Worm (Caenorhabditis elegans): Measurements from ENCODE around the gene F18A1.1.

DNA sequence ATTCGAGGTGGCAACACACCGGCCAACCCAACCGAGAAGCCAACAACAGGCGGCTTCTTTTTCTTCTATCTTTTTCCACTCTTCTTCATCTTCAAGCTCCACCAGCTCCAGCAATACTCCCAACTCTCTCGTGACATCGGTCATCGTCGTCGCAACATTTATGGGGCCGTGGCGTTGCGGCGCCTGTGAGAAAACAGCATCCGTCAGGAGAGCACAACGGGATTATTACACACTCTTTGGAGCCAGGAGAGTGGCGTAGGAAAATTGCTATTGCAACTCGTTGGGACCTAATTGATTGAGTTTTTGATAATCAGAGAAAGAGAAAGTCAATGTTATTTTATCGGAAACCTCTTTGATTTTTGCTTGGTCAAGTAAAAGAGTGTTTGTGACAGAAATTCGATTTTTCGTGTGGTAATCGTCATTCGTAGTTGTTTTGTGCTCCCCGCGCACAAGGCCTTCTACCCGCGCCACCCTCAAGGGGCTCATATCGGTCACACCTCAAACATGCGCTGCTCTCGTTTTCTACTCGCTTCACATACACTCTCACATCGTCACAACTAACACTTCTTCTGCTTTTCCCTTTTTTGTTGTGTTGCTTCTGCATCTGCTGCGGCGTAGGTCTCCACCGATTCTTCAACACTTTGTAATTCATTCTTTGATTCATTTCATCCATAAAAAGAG lies 44.4 kb upstream of the F18A1.1 start:
- TF ChIP-seq dao-5 (tag; optimal IDR thresholded peaks at IDR 0.05) (no peak), W03F9.2 (tag; optimal IDR thresholded peaks at IDR 0.05) (no peak), him-1 (tag; optimal IDR thresholded peaks at IDR 0.05) (no peak)
